Worm (Caenorhabditis elegans) whole organism, L3 larva: ENCODE results near the gene Y57G11C.40.

ENCODE experiments used
- ZK546.5 ChIP-seq: sonication (generic microtip); optimal IDR thresholded peaks from 2 replicates; lab custom pipeline; 2017; ENCODE audit warnings: missing biosample characterization, missing genetic modification characterization
- aly-2 ChIP-seq: fragments of 150-350 bp; optimal IDR thresholded peaks from 2 replicates; lab custom pipeline; 2014; ENCODE audit warnings: missing biosample characterization, missing genetic modification characterization
- ama-1 ChIP-seq: fragments of 150-350 bp; optimal IDR thresholded peaks from 2 replicates; lab custom pipeline; 2018
- ceh-82 ChIP-seq: fragments of 150-350 bp; optimal IDR thresholded peaks from 2 replicates; lab custom pipeline; 2014; ENCODE audit warnings: missing biosample characterization, missing genetic modification characterization
- ceh-9 ChIP-seq: sonication (generic microtip); optimal IDR thresholded peaks from 2 replicates; lab custom pipeline; 2018; ENCODE audit warnings: missing biosample characterization, missing genetic modification characterization
- daf-12 ChIP-seq: fragments of 150-350 bp; optimal IDR thresholded peaks from 2 replicates; lab custom pipeline; 2014; ENCODE audit warnings: missing biosample characterization, missing genetic modification reagents, missing genetic modification characterization
- elt-2 ChIP-seq: sonication (generic microtip); optimal IDR thresholded peaks from 2 replicates; lab custom pipeline; 2016; ENCODE audit warnings: missing genetic modification reagents, mild to moderate bottlenecking, missing genetic modification characterization, missing compliant biosample characterization
- eor-1 ChIP-seq, 2 experiments: fragments of 150-350 bp; optimal IDR thresholded peaks; 2 replicates each; lab custom pipeline; 2014 to 2018; ENCODE audit warnings: missing biosample characterization in 2 of 2, missing genetic modification characterization in 2 of 2
- fkh-10 ChIP-seq: sonication (generic microtip); optimal IDR thresholded peaks from 2 replicates; lab custom pipeline; 2017; ENCODE audit warnings: missing biosample characterization, missing genetic modification reagents, missing genetic modification characterization
- fkh-2 ChIP-seq: fragments of 150-350 bp; optimal IDR thresholded peaks from 2 replicates; lab custom pipeline; 2014; ENCODE audit warnings: missing biosample characterization, missing genetic modification reagents, missing genetic modification characterization
- fos-1 ChIP-seq: fragments of 150-350 bp; optimal IDR thresholded peaks from 2 replicates; lab custom pipeline; 2014; ENCODE audit warnings: missing biosample characterization, missing genetic modification characterization
- hmg-11 ChIP-seq: sonication (generic microtip); optimal IDR thresholded peaks from 2 replicates; lab custom pipeline; 2016; ENCODE audit warnings: missing genetic modification characterization, missing compliant biosample characterization
- jun-1 ChIP-seq: fragments of 150-350 bp; optimal IDR thresholded peaks from 2 replicates; lab custom pipeline; 2014; ENCODE audit warnings: missing biosample characterization, missing genetic modification reagents, missing genetic modification characterization
- lin-15B ChIP-seq: fragments of 150-350 bp; optimal IDR thresholded peaks from 2 replicates; lab custom pipeline; 2014; ENCODE audit warnings: missing biosample characterization, missing genetic modification characterization
- lin-39 ChIP-seq: fragments of 150-350 bp; optimal IDR thresholded peaks from 2 replicates; lab custom pipeline; 2018; ENCODE audit warnings: missing biosample characterization, missing genetic modification reagents, missing genetic modification characterization
- lsy-12 ChIP-seq: sonication (generic microtip); optimal IDR thresholded peaks from 2 replicates; lab custom pipeline; 2016; ENCODE audit warnings: mild to moderate bottlenecking, missing genetic modification characterization, missing compliant biosample characterization
- mdl-1 ChIP-seq: fragments of 150-350 bp; optimal IDR thresholded peaks from 2 replicates; lab custom pipeline; 2014; ENCODE audit warnings: missing biosample characterization, missing genetic modification characterization
- mml-1 ChIP-seq: fragments of 150-350 bp; sonication (generic microtip); optimal IDR thresholded peaks from 3 replicates; lab custom pipeline; 2014; ENCODE audit warnings: missing biosample characterization, missing genetic modification characterization
- nfya-1 ChIP-seq: sonication (generic microtip); optimal IDR thresholded peaks from 2 replicates; lab custom pipeline; 2017; ENCODE audit warnings: missing genetic modification characterization, mild to moderate bottlenecking, missing compliant biosample characterization, antibody characterized with exemption, moderate library complexity; ENCODE audit not compliant: insufficient read depth
- nhr-11 ChIP-seq: fragments of 150-350 bp; optimal IDR thresholded peaks from 2 replicates; lab custom pipeline; 2014; ENCODE audit warnings: missing biosample characterization, missing genetic modification characterization
- nhr-12 ChIP-seq: fragments of 150-350 bp; optimal IDR thresholded peaks from 2 replicates; lab custom pipeline; 2014; ENCODE audit warnings: missing biosample characterization, missing genetic modification characterization
- nhr-23 ChIP-seq: fragments of 150-350 bp; optimal IDR thresholded peaks from 2 replicates; lab custom pipeline; 2014; ENCODE audit warnings: missing biosample characterization, missing genetic modification reagents, missing genetic modification characterization
- nhr-25 ChIP-seq: sonication (generic microtip); optimal IDR thresholded peaks from 2 replicates; lab custom pipeline; 2017; ENCODE audit warnings: missing biosample characterization, missing genetic modification characterization
- nhr-43 ChIP-seq: sonication (generic microtip); optimal IDR thresholded peaks from 2 replicates; lab custom pipeline; 2016; ENCODE audit warnings: mild to moderate bottlenecking, missing genetic modification characterization, missing compliant biosample characterization; ENCODE audit not compliant: poor library complexity, severe bottlenecking
- nhr-67 ChIP-seq: fragments of 150-350 bp; optimal IDR thresholded peaks from 2 replicates; lab custom pipeline; 2014; ENCODE audit warnings: missing biosample characterization, missing genetic modification characterization
- nhr-77 ChIP-seq: fragments of 150-350 bp; optimal IDR thresholded peaks from 2 replicates; lab custom pipeline; 2014; ENCODE audit warnings: missing biosample characterization, missing genetic modification characterization
- pha-4 ChIP-seq: fragments of 150-350 bp; optimal IDR thresholded peaks from 2 replicates; lab custom pipeline; 2014; ENCODE audit warnings: missing biosample characterization, missing genetic modification reagents, missing genetic modification characterization
- pqm-1 ChIP-seq: fragments of 150-350 bp; optimal IDR thresholded peaks from 2 replicates; lab custom pipeline; 2017; ENCODE audit warnings: missing biosample characterization, missing genetic modification characterization, inconsistent platforms
- snpc-4 ChIP-seq: fragments of 150-350 bp; optimal IDR thresholded peaks from 2 replicates; lab custom pipeline; 2014; ENCODE audit warnings: missing biosample characterization, missing genetic modification characterization
- tbx-2 ChIP-seq: sonication (generic microtip); optimal IDR thresholded peaks from 2 replicates; lab custom pipeline; 2016; ENCODE audit warnings: mild to moderate bottlenecking, missing genetic modification characterization, missing compliant biosample characterization
- unc-39 ChIP-seq: sonication (generic microtip); optimal IDR thresholded peaks from 4 replicates; lab custom pipeline; 2017; ENCODE audit warnings: missing biosample characterization, missing genetic modification characterization
- zag-1 ChIP-seq: fragments of 150-350 bp; optimal IDR thresholded peaks from 2 replicates; lab custom pipeline; 2014; ENCODE audit warnings: missing biosample characterization, missing genetic modification characterization
- ztf-11 ChIP-seq: fragments of 150-350 bp; optimal IDR thresholded peaks from 2 replicates; lab custom pipeline; 2014; ENCODE audit warnings: missing biosample characterization, missing genetic modification characterization

Gene Y57G11C.40

DNA sequence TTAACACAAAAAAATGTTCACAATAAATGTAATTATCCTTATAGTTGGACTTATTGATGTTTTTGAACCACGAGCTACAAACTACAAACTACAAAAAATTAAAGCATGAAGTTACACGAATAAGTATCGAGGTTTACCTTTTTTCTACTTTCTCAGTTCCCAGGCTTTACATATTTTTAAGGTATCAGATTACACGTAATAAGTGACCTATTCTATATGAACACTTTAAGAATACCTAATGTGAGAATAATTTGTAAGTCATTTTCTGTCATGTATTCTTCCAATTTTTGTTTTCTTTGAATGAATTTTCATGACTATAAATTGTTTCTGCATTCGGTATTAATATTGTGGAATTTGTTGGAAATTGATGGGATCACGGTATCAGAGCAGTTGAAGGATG is 11.4 kb upstream of the Y57G11C.40 start, which contains the start of gene lgc-8:
lgc-8 (plus strand) TSS at position 301 of the 400 bp plus-strand sequence.
- TF ChIP-seq zag-1 (tag; lab: Kevin White, UChicago) (no peak), pqm-1 (tag; lab: Kevin White, UChicago) (no peak), nhr-11 (no peak), tbx-2 (tag; lab: Kevin White, UChicago) (no peak), jun-1 (tag; lab: Kevin White, UChicago) (no peak), lin-15B (tag; lab: Kevin White, UChicago) (no peak), fos-1 (tag; lab: Kevin White, UChicago) (no peak)

DNA sequence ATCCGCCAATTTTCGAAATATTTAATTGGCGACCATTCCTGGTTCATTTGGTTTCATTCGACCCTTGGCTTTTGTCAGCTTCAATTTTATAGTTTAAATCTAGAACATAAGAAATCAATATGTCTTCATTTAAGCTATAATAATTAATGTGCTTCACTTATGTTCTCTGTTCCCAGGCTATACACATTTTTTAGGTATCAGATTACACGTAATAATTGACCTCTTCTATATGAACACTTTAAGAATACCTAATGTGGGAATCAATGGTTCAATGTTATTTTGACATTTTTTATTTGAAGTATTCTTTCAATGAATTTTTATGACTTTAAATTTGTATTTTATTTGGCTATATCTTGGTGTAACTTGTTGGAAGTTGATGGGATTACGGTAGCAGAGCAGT is 5.2 kb upstream of the Y57G11C.40 start, which contains the start of gene lgc-7:
lgc-7 (plus strand) TSS at position 301 of the 400 bp plus-strand sequence.
- TF ChIP-seq elt-2 (no peak), mdl-1 (tag; lab: Kevin White, UChicago) (no peak), ztf-11 (tag; lab: Kevin White, UChicago) (no peak), eor-1 (tag; optimal IDR thresholded peaks at IDR 0.05; lab: Kevin White, UChicago) (no peak)

DNA sequence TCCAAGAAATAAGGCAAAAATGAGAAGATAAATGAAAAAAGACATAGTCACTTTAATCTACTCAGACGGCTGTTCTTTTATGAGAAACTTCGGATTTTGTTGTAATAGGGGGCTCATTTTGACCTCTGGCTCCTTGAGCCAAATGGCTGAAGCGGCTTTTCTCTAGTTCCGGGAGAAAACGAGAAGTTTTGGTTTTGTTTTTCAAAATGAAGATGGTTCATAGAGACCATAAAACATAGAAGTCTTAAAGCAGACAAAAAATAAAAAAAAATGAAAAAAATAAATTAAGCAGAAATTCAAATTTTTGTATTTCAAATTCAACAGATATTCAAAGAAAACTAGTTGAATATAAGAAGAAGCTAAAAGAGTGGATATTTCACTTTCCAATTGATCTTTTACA is 2.2 kb upstream of the Y57G11C.40 start, which contains the start of gene Y57G11C.41:
Y57G11C.41 (minus strand) TSS at position 101 of the 400 bp plus-strand sequence.
- no peak for TF ChIP-seq nhr-23
- TF ChIP-seq snpc-4 (tag; lab: Kevin White, UChicago): no peak
- TF ChIP-seq nfya-1: no peak
- no peak for TF ChIP-seq ZK546.5 (tag; lab: Kevin White, UChicago)
- no peak for TF ChIP-seq ceh-9 (tag; lab: Kevin White, UChicago)
- TF ChIP-seq daf-12 (tag; lab: Kevin White, UChicago): no peak
- TF ChIP-seq nhr-77 (tag; lab: Kevin White, UChicago): no peak
- TF ChIP-seq aly-2 (tag; lab: Kevin White, UChicago): no peak

DNA sequence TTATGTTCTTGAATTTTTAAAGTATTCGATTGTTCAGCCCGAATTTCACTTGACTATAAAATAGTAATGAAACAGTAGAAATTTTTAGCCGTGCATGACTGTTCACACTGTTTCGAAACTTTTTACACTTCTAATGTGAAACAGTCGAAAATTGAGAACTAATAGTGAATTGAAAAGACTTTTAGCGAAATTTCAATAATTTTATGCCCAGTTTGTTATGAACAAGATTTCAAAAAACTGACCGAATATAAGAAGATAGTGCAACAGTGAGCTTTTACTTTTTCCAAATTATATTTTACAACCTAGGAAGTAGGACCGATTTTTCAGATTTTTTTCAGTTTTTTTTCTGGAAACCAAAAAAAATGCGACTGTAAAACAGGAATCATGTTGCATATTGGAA is 897 bp upstream of the Y57G11C.40 start:
- no peak for TF ChIP-seq fos-1 (tag; lab: Kevin White, UChicago)
- TF ChIP-seq aly-2 (tag; lab: Kevin White, UChicago): no peak
- no peak for TF ChIP-seq nhr-77 (tag; lab: Kevin White, UChicago)
- no peak for TF ChIP-seq fkh-10 (GFP tag; lab: Kevin White, UChicago)
- TF ChIP-seq ceh-82: no peak
- TF ChIP-seq mdl-1 (tag; lab: Kevin White, UChicago): no peak
- no peak for TF ChIP-seq nhr-12 (tag; lab: Kevin White, UChicago)
- no peak for TF ChIP-seq snpc-4 (tag; lab: Kevin White, UChicago)
- no peak for TF ChIP-seq ama-1 (lab: Kevin White, UChicago)
- TF ChIP-seq nhr-23: no peak
- no peak for TF ChIP-seq mml-1 (tag; lab: Kevin White, UChicago)
- TF ChIP-seq lsy-12: no peak
- no peak for TF ChIP-seq pqm-1 (tag; lab: Kevin White, UChicago)
- TF ChIP-seq unc-39 (tag; lab: Kevin White, UChicago): no peak
- no peak for TF ChIP-seq lin-39
- TF ChIP-seq pha-4: no peak
- TF ChIP-seq ceh-9 (tag; lab: Kevin White, UChicago): no peak
- no peak for TF ChIP-seq nhr-67 (tag; lab: Kevin White, UChicago)
- no peak for TF ChIP-seq fkh-2 (tag; lab: Kevin White, UChicago)
- no peak for TF ChIP-seq nhr-43 (tag; lab: Kevin White, UChicago)
- TF ChIP-seq, all 47 proteins: peak for 0

DNA sequence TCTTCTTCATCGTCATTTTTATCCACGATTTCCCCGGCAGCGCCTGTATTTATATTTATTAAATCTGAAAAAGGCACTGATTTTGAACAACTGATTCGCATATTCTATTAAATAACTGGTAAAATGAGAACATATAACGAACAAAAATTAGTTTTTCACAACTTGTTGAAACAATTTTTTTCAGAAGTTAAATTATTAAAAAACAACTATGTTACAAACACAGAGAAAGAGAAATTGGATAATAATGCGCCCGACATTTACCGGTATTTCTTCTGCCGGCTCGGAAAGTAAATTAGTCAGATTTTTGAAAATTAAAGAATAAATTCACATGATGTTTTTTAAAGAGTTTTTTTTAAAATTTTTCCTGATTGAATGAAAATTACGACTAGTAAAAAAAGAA is 4.2 kb downstream of the Y57G11C.40 start, which contains the start of gene haf-8:
haf-8 (minus strand) TSS at position 101 of the 400 bp plus-strand sequence.
- no peak for TF ChIP-seq hmg-11 (tag; lab: Kevin White, UChicago)
- TF ChIP-seq snpc-4 (tag; lab: Kevin White, UChicago): no peak
- no peak for TF ChIP-seq nhr-12 (tag; lab: Kevin White, UChicago)
- TF ChIP-seq fkh-10 (GFP tag; lab: Kevin White, UChicago): no peak
- TF ChIP-seq nhr-25 (tag; lab: Kevin White, UChicago): no peak
- no peak for TF ChIP-seq jun-1 (tag; lab: Kevin White, UChicago)
- TF ChIP-seq fkh-2 (tag; lab: Kevin White, UChicago): no peak
- TF ChIP-seq ceh-82: no peak
- no peak for TF ChIP-seq pqm-1 (tag; lab: Kevin White, UChicago)
- no peak for TF ChIP-seq tbx-2 (tag; lab: Kevin White, UChicago)
- TF ChIP-seq ZK546.5 (tag; lab: Kevin White, UChicago): no peak
- TF ChIP-seq eor-1 (tag; optimal IDR thresholded peaks at IDR 0.05; lab: Kevin White, UChicago): no peak
- TF ChIP-seq nhr-67 (tag; lab: Kevin White, UChicago): no peak
- no peak for TF ChIP-seq daf-12 (tag; lab: Kevin White, UChicago)
- no peak for TF ChIP-seq pha-4
- no peak for TF ChIP-seq nhr-23
